Worm (Caenorhabditis elegans): ENCODE results near the gene K04C2.3.

ce11 chrIII:6837320-6837719 lies 35.6 kb upstream of the K04C2.3 start:
- TF ChIP-seq ref-1 (GFP tag; conservative IDR thresholded peaks at IDR 0.05) (no peak), tab-1 (GFP tag; IDR thresholded peaks at IDR 0.05) (no peak), med-1 (GFP tag; optimal IDR thresholded peaks at IDR 0.05; ENCODE audit: insufficient read depth) (no peak), ztf-23 (GFP tag; IDR thresholded peaks at IDR 0.05) (no peak), flt-1 (GFP tag; IDR thresholded peaks at IDR 0.05) (no peak), ztf-29 (GFP tag; IDR thresholded peaks at IDR 0.05) (no peak), cog-1 (tag; optimal IDR thresholded peaks at IDR 0.05) (no peak), T22C8.4 (GFP tag; IDR thresholded peaks at IDR 0.05) (no peak)
